Fruit fly (Drosophila melanogaster): ENCODE data around the gene Srp72.

Gene Srp72

dm6 chr3R:20550632-20551486, 37.7 kb upstream of the Srp72 start (continued):
- TF ChIP-seq hbn (GFP tag; IDR thresholded peaks at IDR 0.05; ENCODE audit: partially characterized antibody): peak; percentile 89
- TF ChIP-seq ems (GFP tag; optimal IDR thresholded peaks at IDR 0.05): peak; percentile 46
- TF ChIP-seq HmgZ (tag; optimal IDR thresholded peaks at IDR 0.05): peak; percentile 82
- TF ChIP-seq kni (GFP tag; optimal IDR thresholded peaks at IDR 0.05): peak; percentile 98
- peak; percentile 47 for TF ChIP-seq CG17802 (tag; optimal IDR thresholded peaks at IDR 0.05)
- TF ChIP-seq jigr1 (GFP tag; IDR thresholded peaks at IDR 0.05): no peak
- no peak for TF ChIP-seq sc (optimal IDR thresholded peaks at IDR 0.05)
- peak; percentile 57 for TF ChIP-seq sc (GFP tag; optimal IDR thresholded peaks at IDR 0.05)
- TF ChIP-seq CG15696 (tag; optimal IDR thresholded peaks at IDR 0.05): peak; percentile 91
- no peak for TF ChIP-seq yki (optimal IDR thresholded peaks at IDR 0.05)
- peak in 1 of 2 experiments; percentile 67 for TF ChIP-seq Eip74EF (GFP tag; optimal IDR thresholded peaks at IDR 0.05)
- no peak for TF ChIP-seq CG10979 (tag; optimal IDR thresholded peaks at IDR 0.05)
- peak; percentile 81 for TF ChIP-seq CG15011 (GFP tag; optimal IDR thresholded peaks at IDR 0.05)
- peak; percentile 10 for TF ChIP-seq CG13775 (GFP tag; optimal IDR thresholded peaks at IDR 0.05)
- TF ChIP-seq CG11085 (GFP tag; IDR thresholded peaks at IDR 0.05): no peak; the same call in 1 of the 2 replicates
- TF ChIP-seq Usf (GFP tag; optimal IDR thresholded peaks at IDR 0.05): no peak
- peak; percentile 40 for TF ChIP-seq Dip3 (GFP tag; optimal IDR thresholded peaks at IDR 0.05)
- peak; percentile 67 for TF ChIP-seq Sox100B (GFP tag; optimal IDR thresholded peaks at IDR 0.05)
- TF ChIP-seq Kr (GFP tag; optimal IDR thresholded peaks at IDR 0.05): peak; percentile 96
- no peak for TF ChIP-seq klu (GFP tag; IDR thresholded peaks at IDR 0.05)
- TF ChIP-seq CG10267 (tag; optimal IDR thresholded peaks at IDR 0.05): peak; percentile 3
- no peak for TF ChIP-seq gcm2 (GFP tag; optimal IDR thresholded peaks at IDR 0.05)
- TF ChIP-seq stc (GFP tag; IDR thresholded peaks at IDR 0.05): peak; percentile 69; the same call in 1 of the 2 replicates
- peak; percentile 24 for TF ChIP-seq CG8089 (GFP tag; optimal IDR thresholded peaks at IDR 0.05)
- peak; percentile 41 for TF ChIP-seq Atf-2 (GFP tag; optimal IDR thresholded peaks at IDR 0.05)
- TF ChIP-seq insv (GFP tag; optimal IDR thresholded peaks at IDR 0.05): peak; percentile 72 to 96
- 0 out of 2 replicates have a peak, but pooled peaks have one; percentile 32 for TF ChIP-seq CG6272 (GFP tag; IDR thresholded peaks at IDR 0.05)
- peak; percentile 58 for TF ChIP-seq Dek (tag; optimal IDR thresholded peaks at IDR 0.05)
- TF ChIP-seq CG2712 (tag; optimal IDR thresholded peaks at IDR 0.05): peak; percentile 40
- TF ChIP-seq eve (GFP tag; optimal IDR thresholded peaks at IDR 0.05): no peak
- peak; percentile 33 for TF ChIP-seq grau (tag; optimal IDR thresholded peaks at IDR 0.05)
- TF ChIP-seq CG4360 (GFP tag; IDR thresholded peaks at IDR 0.05): no peak; the same call in 1 of the 2 replicates
- TF ChIP-seq Dref (GFP tag; IDR thresholded peaks at IDR 0.05): peak; percentile 79
- TF ChIP-seq CG12219 (GFP tag; optimal IDR thresholded peaks at IDR 0.05): peak; percentile 83
- peak; percentile 33 for TF ChIP-seq Mad (GFP tag; optimal IDR thresholded peaks at IDR 0.05)
- TF ChIP-seq mld (GFP tag; IDR thresholded peaks at IDR 0.05; ENCODE audit: partially characterized antibody): peak; percentile 97
- TF ChIP-seq NK7.1 (GFP tag; optimal IDR thresholded peaks at IDR 0.05): peak; percentile 4
- peak; percentile 57 for TF ChIP-seq CG5953 (GFP tag; IDR thresholded peaks at IDR 0.05)
- TF ChIP-seq CG4730 (GFP tag; IDR thresholded peaks at IDR 0.05): no peak
- peak; percentile 42 for TF ChIP-seq Rfx (GFP tag; IDR thresholded peaks at IDR 0.05)
- peak; percentile 84 for TF ChIP-seq Ets65A (GFP tag)
- peak; percentile 49 for TF ChIP-seq Sin3A (optimal IDR thresholded peaks at IDR 0.05)
- peak; percentile 11; the same call in 1 of the 2 replicates for TF ChIP-seq NFAT (GFP tag; IDR thresholded peaks at IDR 0.05)
- TF ChIP-seq dmrt11E (tag; optimal IDR thresholded peaks at IDR 0.05): peak; percentile 46
- peak; percentile 61 for TF ChIP-seq CG18011 (GFP tag; optimal IDR thresholded peaks at IDR 0.05)
- TF ChIP-seq ro (GFP tag; IDR thresholded peaks at IDR 0.05): no peak
- TF ChIP-seq hth (optimal IDR thresholded peaks at IDR 0.05): no peak
- TF ChIP-seq CG8765 (GFP tag; IDR thresholded peaks at IDR 0.05): no peak
- TF ChIP-seq CG13894 (tag; optimal IDR thresholded peaks at IDR 0.05): peak; percentile 63
- TF ChIP-seq CG11247 (GFP tag; IDR thresholded peaks at IDR 0.05): peak; percentile 9; the same call in 1 of the 2 replicates
